Worm (Caenorhabditis elegans) whole organism, early embryonic: ENCODE results near the gene cyp-33C12.

ENCODE experiments used
- B0310.2 ChIP-seq: sonication (generic microtip); optimal IDR thresholded peaks from 2 replicates; lab custom pipeline; 2016; ENCODE audit warnings: mild to moderate bottlenecking, missing genetic modification characterization, missing compliant biosample characterization
- F13C5.2 ChIP-seq: sonication (generic microtip); optimal IDR thresholded peaks from 2 replicates; lab custom pipeline; 2017; ENCODE audit warnings: mild to moderate bottlenecking, missing genetic modification characterization, inconsistent platforms, missing compliant biosample characterization
- aly-1 ChIP-seq: sonication (generic microtip); optimal IDR thresholded peaks from 2 replicates; lab custom pipeline; 2016; ENCODE audit warnings: missing genetic modification characterization, missing compliant biosample characterization
- ama-1 ChIP-seq: fragments of 150-350 bp; optimal IDR thresholded peaks from 2 replicates; lab custom pipeline; 2014
- ceh-13 ChIP-seq: fragments of 200-800 bp; sonication (Bioruptor generic); optimal IDR thresholded peaks from 2 replicates; lab custom pipeline; 2018; ENCODE audit warnings: mild to moderate bottlenecking, missing genetic modification characterization, missing compliant biosample characterization
- ceh-36 ChIP-seq: sonication (generic microtip); optimal IDR thresholded peaks from 2 replicates; lab custom pipeline; 2016; ENCODE audit warnings: missing genetic modification characterization, inconsistent platforms, missing compliant biosample characterization
- ets-7 ChIP-seq: sonication (generic microtip); optimal IDR thresholded peaks from 2 replicates; lab custom pipeline; 2016; ENCODE audit warnings: missing genotype, missing genetic modification characterization, missing compliant biosample characterization
- flt-1 ChIP-seq: fragments of 200-800 bp; sonication (Bioruptor generic); IDR thresholded peaks from 2 replicates; pipeline ENCODE4 v1.3.6; 2022; ENCODE audit warnings: missing genetic modification characterization, missing compliant biosample characterization
- hmbx-1 ChIP-seq: sonication (generic microtip); optimal IDR thresholded peaks from 2 replicates; lab custom pipeline; 2016; ENCODE audit warnings: mild to moderate bottlenecking, missing genetic modification characterization, missing compliant biosample characterization
- hmg-4 ChIP-seq: fragments of 200-800 bp; sonication (Bioruptor generic); optimal IDR thresholded peaks from 2 replicates; lab custom pipeline; 2018; ENCODE audit warnings: mild to moderate bottlenecking, missing genetic modification characterization, missing compliant biosample characterization
- hnd-1 ChIP-seq: sonication (generic microtip); optimal IDR thresholded peaks from 2 replicates; lab custom pipeline; 2016; ENCODE audit warnings: missing genetic modification characterization, missing compliant biosample characterization
- pes-1 ChIP-seq: fragments of 200-800 bp; sonication (Bioruptor generic); IDR thresholded peaks from 2 replicates; pipeline ENCODE4 v1.3.6; 2022; ENCODE audit warnings: missing genetic modification reagents, missing genetic modification characterization, missing compliant biosample characterization
- scrt-1 ChIP-seq: fragments of 200-800 bp; sonication (Bioruptor generic); IDR thresholded peaks from 2 replicates; pipeline ENCODE4 v1.3.6; 2022; ENCODE audit warnings: missing genetic modification characterization, missing compliant biosample characterization
- sea-1 ChIP-seq: fragments of 200-800 bp; sonication (Bioruptor generic); conservative IDR thresholded peaks from 2 replicates; pipeline ENCODE4 v1.3.6; 2022; ENCODE audit warnings: missing genetic modification characterization, missing compliant biosample characterization
- tbx-11 ChIP-seq: fragments of 200-800 bp; sonication (Bioruptor generic); IDR thresholded peaks from 2 replicates; pipeline ENCODE4 v1.3.6; 2022; ENCODE audit warnings: missing genetic modification characterization, missing compliant biosample characterization
- tbx-37 ChIP-seq: fragments of 200-800 bp; sonication (Bioruptor generic); conservative IDR thresholded peaks from 2 replicates; pipeline ENCODE4 v1.3.6; 2022; ENCODE audit warnings: missing genetic modification reagents, missing genetic modification characterization, missing compliant biosample characterization
- tra-4 ChIP-seq: sonication (generic microtip); optimal IDR thresholded peaks from 2 replicates; lab custom pipeline; 2017; ENCODE audit warnings: missing genetic modification characterization, missing compliant biosample characterization

The cyp-33C12 gene

DNA sequence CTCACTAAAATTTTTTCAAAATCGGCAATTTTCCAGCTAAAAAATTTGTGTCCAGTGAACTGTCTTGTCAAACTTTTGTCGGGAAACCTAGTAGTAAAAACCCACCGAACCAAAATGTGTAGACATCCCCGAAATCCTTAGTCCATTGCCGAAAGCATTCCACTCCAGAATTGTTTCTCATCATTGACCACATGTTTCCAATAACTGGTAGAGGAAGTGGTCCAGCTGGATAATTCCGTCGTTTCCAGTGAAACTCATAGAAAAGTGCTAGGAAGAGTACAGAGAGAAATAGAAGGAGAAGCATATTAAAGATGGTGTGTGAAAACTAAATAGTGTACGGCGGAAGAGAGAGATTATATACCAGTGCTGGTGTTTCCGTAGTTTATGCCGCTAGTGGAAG lies at the start of gene cyp-33C12:
cyp-33C12 (minus strand) TSS at position 321 of the 400 bp plus-strand sequence.
- TF ChIP-seq ama-1 (no peak), hmg-4 (GFP tag; lab: Kevin White, UChicago) (no peak), tra-4 (tag; lab: Kevin White, UChicago) (no peak), ceh-36 (tag; lab: Kevin White, UChicago) (no peak), hnd-1 (no peak), B0310.2 (tag; lab: Kevin White, UChicago) (no peak), tbx-37 (no peak), sea-1 (GFP tag; lab: Robert Waterston, UW) (no peak), ceh-13 (GFP tag; lab: Kevin White, UChicago) (no peak)

DNA sequence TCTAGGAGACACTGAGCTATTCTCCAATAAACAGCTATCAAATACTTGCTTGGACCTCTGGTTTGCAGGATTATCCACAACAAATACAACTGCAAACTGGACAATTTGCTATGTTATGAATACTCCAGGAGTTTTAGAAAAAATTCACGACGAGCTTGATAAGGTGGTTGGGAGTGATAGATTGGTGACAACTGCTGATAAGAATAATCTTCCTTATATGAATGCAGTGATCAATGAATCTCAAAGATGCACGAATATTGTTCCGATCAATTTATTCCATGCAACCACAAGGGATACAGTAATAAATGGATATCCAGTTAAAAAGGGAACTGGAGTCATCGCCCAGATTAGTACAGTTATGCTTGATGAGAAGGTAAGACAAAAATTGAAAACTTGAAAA lies 47.6 kb upstream of the cyp-33C12 start:
- TF ChIP-seq sea-1 (GFP tag; lab: Robert Waterston, UW) (no peak), tbx-37 (no peak), pes-1 (GFP tag; lab: Robert Waterston, UW) (no peak), F13C5.2 (no peak), tra-4 (tag; lab: Kevin White, UChicago) (no peak)

DNA sequence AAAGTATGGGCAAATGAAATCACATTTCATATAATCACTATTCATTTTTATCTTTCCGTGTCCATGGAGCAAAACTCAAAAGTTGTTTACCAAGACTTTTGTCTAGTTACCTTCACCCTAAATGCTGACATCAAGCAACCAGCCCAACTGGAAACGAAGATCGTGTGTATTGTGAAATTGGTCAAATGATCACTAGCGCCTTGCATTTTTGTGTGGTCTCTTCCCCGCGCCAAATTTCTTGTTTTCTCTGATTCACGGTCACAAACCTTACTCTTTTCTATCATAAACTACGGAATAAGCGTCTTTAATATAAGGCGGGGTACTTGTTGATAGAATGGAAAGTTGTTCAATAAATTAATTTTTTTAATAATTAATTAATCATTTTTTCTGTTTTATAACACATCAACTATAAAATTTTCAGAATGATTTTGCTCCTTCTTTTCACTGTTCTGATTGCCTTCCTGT lies 46.0 kb upstream of the cyp-33C12 start, which contains the start of gene cyp-33C7:
cyp-33C7 (plus strand) TSS at position 415 of the 465 bp plus-strand sequence.
- TF ChIP-seq aly-1 (tag; lab: Kevin White, UChicago) = no peak
- TF ChIP-seq hnd-1 = no peak
- no peak for TF ChIP-seq F13C5.2
- TF ChIP-seq hmg-4 (GFP tag; lab: Kevin White, UChicago) = no peak
- TF ChIP-seq tra-4 (tag; lab: Kevin White, UChicago) = no peak
- no peak for TF ChIP-seq scrt-1 (GFP tag; lab: Robert Waterston, UW)
- TF ChIP-seq flt-1 (GFP tag; lab: Robert Waterston, UW) = no peak

DNA sequence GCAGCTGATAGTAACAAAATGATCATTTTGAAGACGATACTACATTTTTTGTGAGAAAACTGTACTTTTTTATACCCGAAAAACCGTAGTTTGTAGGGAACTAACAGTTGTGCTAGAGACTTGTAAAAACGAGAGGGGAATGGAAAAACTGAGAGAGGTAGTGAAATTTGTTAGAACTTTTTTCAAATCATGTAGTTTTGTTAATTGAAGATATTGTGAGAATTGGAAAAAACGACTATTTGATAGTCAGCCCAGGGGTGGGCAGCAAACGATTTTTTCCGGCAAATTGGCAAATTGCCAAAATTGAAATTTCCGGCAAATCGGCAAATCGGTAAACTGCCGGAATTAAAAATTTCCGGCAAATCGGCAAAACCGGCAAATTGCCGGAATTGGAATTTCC lies 45.1 kb upstream of the cyp-33C12 start, which contains the start of gene cyp-33C6:
cyp-33C6 (minus strand) TSS at position 101 of the 400 bp plus-strand sequence.
- TF ChIP-seq scrt-1 (GFP tag; lab: Robert Waterston, UW) (no peak), tbx-11 (GFP tag; lab: Robert Waterston, UW) (no peak), B0310.2 (tag; lab: Kevin White, UChicago) (no peak), ets-7 (tag; lab: Kevin White, UChicago) (no peak), F13C5.2 (no peak), aly-1 (tag; lab: Kevin White, UChicago) (no peak), tbx-37 (no peak), ama-1 (no peak), hmbx-1 (tag; lab: Kevin White, UChicago) (no peak), hnd-1 (no peak), pes-1 (GFP tag; lab: Robert Waterston, UW) (no peak), ceh-36 (tag; lab: Kevin White, UChicago) (no peak), flt-1 (GFP tag; lab: Robert Waterston, UW) (no peak), hmg-4 (GFP tag; lab: Kevin White, UChicago) (no peak), ceh-13 (GFP tag; lab: Kevin White, UChicago) (no peak), sea-1 (GFP tag; lab: Robert Waterston, UW) (no peak)

DNA sequence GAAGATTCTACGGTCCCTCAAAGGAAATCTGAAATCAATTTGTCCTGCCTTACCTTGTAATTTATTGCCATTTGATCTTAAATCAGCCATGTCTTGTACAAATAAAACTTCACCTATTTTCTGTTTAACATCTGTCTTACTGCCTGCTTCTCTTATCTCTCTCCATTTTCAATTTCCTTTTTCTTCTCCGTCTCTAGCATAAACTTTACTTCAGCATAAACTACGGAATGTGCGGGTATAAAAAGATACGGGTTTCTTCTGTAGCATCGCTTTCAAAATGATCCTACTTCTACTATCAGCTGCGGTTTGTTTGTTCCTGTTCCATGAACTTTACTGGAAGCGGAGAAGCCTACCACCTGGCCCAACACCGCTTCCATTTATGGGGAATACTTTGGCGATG lies 40.6 kb upstream of the cyp-33C12 start, which contains the start of gene cyp-33C5:
cyp-33C5 (plus strand) TSS at position 254 of the 400 bp plus-strand sequence.
- TF ChIP-seq ceh-13 (GFP tag; lab: Kevin White, UChicago) (no peak), scrt-1 (GFP tag; lab: Robert Waterston, UW) (no peak), hmg-4 (GFP tag; lab: Kevin White, UChicago) (no peak), ama-1 (no peak), B0310.2 (tag; lab: Kevin White, UChicago) (no peak), flt-1 (GFP tag; lab: Robert Waterston, UW) (no peak), sea-1 (GFP tag; lab: Robert Waterston, UW) (no peak), ceh-36 (tag; lab: Kevin White, UChicago) (no peak), aly-1 (tag; lab: Kevin White, UChicago) (no peak), tbx-37 (no peak), tbx-11 (GFP tag; lab: Robert Waterston, UW) (no peak), ets-7 (tag; lab: Kevin White, UChicago) (no peak)

DNA sequence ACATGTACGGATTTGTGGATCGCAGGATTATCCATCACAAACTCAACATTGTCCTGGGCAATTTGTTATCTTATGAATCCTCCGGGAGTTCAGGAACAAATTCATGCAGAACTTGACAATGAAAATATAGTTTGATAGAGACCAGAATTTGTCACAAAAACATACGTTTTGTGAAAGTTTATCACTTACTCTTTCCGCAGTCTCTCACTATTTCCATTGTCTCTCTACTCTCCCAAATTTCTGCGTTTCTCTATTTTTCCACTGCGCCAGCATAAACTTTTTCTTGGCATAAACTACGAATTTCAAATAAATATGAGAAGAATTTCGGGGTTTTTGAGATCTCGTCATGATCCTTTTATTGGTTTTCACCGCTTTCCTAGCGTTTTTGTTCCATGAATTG lies 38.4 kb upstream of the cyp-33C12 start, which contains the start of gene cyp-33C3:
cyp-33C3 (plus strand) TSS at position 149 of the 400 bp plus-strand sequence.
- no peak for TF ChIP-seq sea-1 (GFP tag; lab: Robert Waterston, UW)
- TF ChIP-seq ets-7 (tag; lab: Kevin White, UChicago) = no peak
- no peak for TF ChIP-seq F13C5.2
- TF ChIP-seq tra-4 (tag; lab: Kevin White, UChicago) = no peak
- TF ChIP-seq ama-1 = no peak
- no peak for TF ChIP-seq pes-1 (GFP tag; lab: Robert Waterston, UW)
- no peak for TF ChIP-seq tbx-11 (GFP tag; lab: Robert Waterston, UW)
- no peak for TF ChIP-seq ceh-36 (tag; lab: Kevin White, UChicago)

DNA sequence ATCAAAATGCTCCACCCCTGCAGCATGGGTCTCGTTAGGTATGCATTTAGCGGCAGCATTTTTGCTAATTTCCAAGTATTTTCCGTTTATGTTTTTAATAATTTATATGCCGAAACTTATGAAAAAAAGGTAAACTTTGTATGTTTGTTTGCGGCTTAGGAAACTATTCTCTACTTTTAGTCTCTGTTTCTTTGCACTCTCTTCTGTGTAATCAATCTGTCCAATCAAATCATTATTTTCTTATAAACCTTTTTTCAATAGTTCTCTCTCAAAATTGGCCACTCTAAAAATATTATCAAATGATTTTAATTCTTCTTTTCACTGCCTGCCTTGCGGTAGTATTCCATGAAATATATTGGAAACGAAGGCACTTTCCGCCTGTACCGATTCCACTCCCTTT lies 33.8 kb upstream of the cyp-33C12 start:
- no peak for TF ChIP-seq B0310.2 (tag; lab: Kevin White, UChicago)
- TF ChIP-seq hmbx-1 (tag; lab: Kevin White, UChicago) = no peak
- TF ChIP-seq sea-1 (GFP tag; lab: Robert Waterston, UW) = no peak
- no peak for TF ChIP-seq hnd-1
- TF ChIP-seq flt-1 (GFP tag; lab: Robert Waterston, UW) = no peak
- TF ChIP-seq ceh-36 (tag; lab: Kevin White, UChicago) = no peak
- TF ChIP-seq aly-1 (tag; lab: Kevin White, UChicago) = no peak
- TF ChIP-seq ama-1 = no peak
- no peak for TF ChIP-seq scrt-1 (GFP tag; lab: Robert Waterston, UW)
- TF ChIP-seq F13C5.2 = no peak
- no peak for TF ChIP-seq tbx-11 (GFP tag; lab: Robert Waterston, UW)
- no peak for TF ChIP-seq tbx-37
- TF ChIP-seq tra-4 (tag; lab: Kevin White, UChicago) = no peak
- no peak for TF ChIP-seq pes-1 (GFP tag; lab: Robert Waterston, UW)
- no peak for TF ChIP-seq hmg-4 (GFP tag; lab: Kevin White, UChicago)
- TF ChIP-seq ets-7 (tag; lab: Kevin White, UChicago) = no peak
